Worm (Caenorhabditis elegans) whole organism, L2 larva: ENCODE measurements around the gene czw-1.

Source experiments
- F13H6.1 ChIP-seq: sonication (generic microtip); optimal IDR thresholded peaks from 2 replicates; lab custom pipeline; 2016; ENCODE audit warnings: missing genetic modification characterization, missing compliant biosample characterization
- alr-1 ChIP-seq: fragments of 150-350 bp; optimal IDR thresholded peaks from 2 replicates; lab custom pipeline; 2014; ENCODE audit warnings: missing biosample characterization, missing genetic modification characterization
- aly-2 ChIP-seq: fragments of 150-350 bp; optimal IDR thresholded peaks from 2 replicates; lab custom pipeline; 2014; ENCODE audit warnings: missing biosample characterization, missing genetic modification characterization
- ama-1 ChIP-seq: fragments of 150-350 bp; optimal IDR thresholded peaks from 2 replicates; lab custom pipeline; 2018; ENCODE audit warnings: inconsistent platforms
- egl-27 ChIP-seq: sonication (generic microtip); optimal IDR thresholded peaks from 3 replicates; lab custom pipeline; 2017; ENCODE audit warnings: missing biosample characterization, missing genetic modification reagents, missing genetic modification characterization
- elt-1 ChIP-seq: fragments of 150-350 bp; optimal IDR thresholded peaks from 2 replicates; lab custom pipeline; 2014; ENCODE audit warnings: missing biosample characterization, missing genetic modification characterization
- mab-5 ChIP-seq: fragments of 150-350 bp; optimal IDR thresholded peaks from 2 replicates; lab custom pipeline; 2014; ENCODE audit warnings: missing biosample characterization, missing genetic modification characterization
- nhr-11 ChIP-seq: fragments of 150-350 bp; optimal IDR thresholded peaks from 2 replicates; lab custom pipeline; 2014; ENCODE audit warnings: missing biosample characterization, missing genetic modification characterization
- nhr-12 ChIP-seq: fragments of 150-350 bp; optimal IDR thresholded peaks from 2 replicates; lab custom pipeline; 2014; ENCODE audit warnings: missing biosample characterization, missing genetic modification characterization
- nhr-25 ChIP-seq: fragments of 150-350 bp; sonication (generic microtip); optimal IDR thresholded peaks from 3 replicates; lab custom pipeline; 2014; ENCODE audit warnings: missing biosample characterization, missing genetic modification characterization
- nhr-77 ChIP-seq: fragments of 150-350 bp; optimal IDR thresholded peaks from 2 replicates; lab custom pipeline; 2014; ENCODE audit warnings: missing biosample characterization, missing genetic modification characterization
- snpc-4 ChIP-seq: fragments of 150-350 bp; optimal IDR thresholded peaks from 2 replicates; lab custom pipeline; 2014; ENCODE audit warnings: missing biosample characterization, missing genetic modification characterization
- unc-39 ChIP-seq: fragments of 150-350 bp; optimal IDR thresholded peaks from 2 replicates; lab custom pipeline; 2014; ENCODE audit warnings: missing biosample characterization, missing genetic modification characterization

DNA sequence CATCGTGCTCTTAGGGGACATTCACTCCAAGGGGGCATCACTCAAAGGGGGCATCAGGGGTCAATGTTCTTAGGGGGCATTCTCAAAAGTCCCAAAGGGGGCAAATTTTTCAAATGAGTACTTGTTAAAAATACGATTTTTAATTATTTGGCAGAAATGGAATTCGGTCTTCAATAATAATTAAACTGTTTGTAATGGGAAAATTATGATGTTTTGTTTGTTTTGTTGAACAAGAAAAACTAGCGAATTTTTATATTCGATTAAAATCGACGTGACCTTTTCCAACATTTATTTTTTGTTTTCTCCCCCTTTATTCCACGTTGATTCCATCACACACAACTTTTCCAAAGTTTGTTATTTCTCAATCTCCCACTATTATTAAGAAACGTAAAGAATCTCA is 20.4 kb upstream of the czw-1 start, which contains the start of gene F57H12.5:
- TF ChIP-seq ama-1 (no peak), nhr-77 (tag; lab: Kevin White, UChicago) (no peak), snpc-4 (tag; lab: Kevin White, UChicago) (no peak), nhr-25 (tag; lab: Kevin White, UChicago) (no peak), unc-39 (tag; lab: Kevin White, UChicago) (no peak), nhr-12 (tag; lab: Kevin White, UChicago) (no peak), mab-5 (tag; lab: Kevin White, UChicago) (no peak), aly-2 (no peak), nhr-11 (tag; lab: Kevin White, UChicago) (no peak), F13H6.1 (tag; lab: Kevin White, UChicago) (no peak), alr-1 (tag; lab: Kevin White, UChicago) (no peak), egl-27 (no peak), elt-1 (no peak)
